Worm (Caenorhabditis elegans): ENCODE results near the gene haly-1.

haly-1 gene

ce11 chrX:10890456-10890855, 5.9 kb downstream of the haly-1 start, which contains the start of gene F47B10.5:
Gene F47B10.5 (minus strand): TSS chrX:10890556.
- TF ChIP-seq lin-39 (tag; optimal IDR thresholded peaks at IDR 0.05) (no peak), nhr-67 (tag; optimal IDR thresholded peaks at IDR 0.05) (no peak), ceh-9 (tag; optimal IDR thresholded peaks at IDR 0.05) (no peak), nhr-12 (tag; optimal IDR thresholded peaks at IDR 0.05) (no peak), fkh-10 (GFP tag; optimal IDR thresholded peaks at IDR 0.05) (no peak), ceh-16 (tag; optimal IDR thresholded peaks at IDR 0.05) (no peak), ceh-82 (tag; optimal IDR thresholded peaks at IDR 0.05) (no peak), tbx-2 (tag; optimal IDR thresholded peaks at IDR 0.05) (no peak), ZK546.5 (tag; optimal IDR thresholded peaks at IDR 0.05) (no peak), fkh-2 (tag; optimal IDR thresholded peaks at IDR 0.05) (no peak), ceh-28 (tag; optimal IDR thresholded peaks at IDR 0.05) (no peak), jun-1 (tag; optimal IDR thresholded peaks at IDR 0.05) (no peak), nhr-76 (tag; optimal IDR thresholded peaks at IDR 0.05) (no peak), lsy-12 (tag; optimal IDR thresholded peaks at IDR 0.05) (no peak), unc-62 (GFP tag; optimal IDR thresholded peaks at IDR 0.05) (no peak), mml-1 (tag; optimal IDR thresholded peaks at IDR 0.05) (no peak)

- TF ChIP-seq snpc-4 (tag; optimal IDR thresholded peaks at IDR 0.05) (no peak), sea-2 (GFP tag; optimal IDR thresholded peaks at IDR 0.05) (no peak), fkh-2 (tag; optimal IDR thresholded peaks at IDR 0.05) (no peak), nhr-11 (tag; optimal IDR thresholded peaks at IDR 0.05) (no peak), nfya-1 (tag; optimal IDR thresholded peaks at IDR 0.05; ENCODE audit: insufficient read depth) (no peak), lsy-12 (tag; optimal IDR thresholded peaks at IDR 0.05) (no peak), ztf-4 (tag; optimal IDR thresholded peaks at IDR 0.05) (no peak), ztf-11 (tag; optimal IDR thresholded peaks at IDR 0.05) (no peak), egl-27 (tag; optimal IDR thresholded peaks at IDR 0.05) (no peak), ceh-82 (tag; optimal IDR thresholded peaks at IDR 0.05) (no peak), unc-62 (GFP tag; optimal IDR thresholded peaks at IDR 0.05) (no peak), egl-5 (tag; optimal IDR thresholded peaks at IDR 0.05) (no peak), aly-2 (tag; optimal IDR thresholded peaks at IDR 0.05) (no peak), nhr-76 (tag; optimal IDR thresholded peaks at IDR 0.05) (no peak), mdl-1 (tag; optimal IDR thresholded peaks at IDR 0.05) (no peak), tbx-2 (tag; optimal IDR thresholded peaks at IDR 0.05) (no peak), pqm-1 (tag; optimal IDR thresholded peaks at IDR 0.05) (no peak), ceh-9 (tag; optimal IDR thresholded peaks at IDR 0.05) (no peak)
Measured at ce11 chrX:10888201-10888600, 8.2 kb downstream of the haly-1 start, which contains the start of gene F47B10.6. Gene F47B10.6 (plus strand): TSS chrX:10888501.

- no peak for TF ChIP-seq R02D3.7 (tag; optimal IDR thresholded peaks at IDR 0.05)
- no peak for TF ChIP-seq aly-2 (tag; optimal IDR thresholded peaks at IDR 0.05)
- TF ChIP-seq nhr-237 (tag; optimal IDR thresholded peaks at IDR 0.05): no peak
- no peak for TF ChIP-seq elt-1 (tag; optimal IDR thresholded peaks at IDR 0.05)
Measured at ce11 chrX:10885872-10886271, 10.5 kb downstream of the haly-1 start, which contains the start of gene T21E8.5. Gene T21E8.5 (plus strand): TSS chrX:10886172.

- no peak for TF ChIP-seq pha-4 (tag; optimal IDR thresholded peaks at IDR 0.05)
- TF ChIP-seq pqm-1 (tag; optimal IDR thresholded peaks at IDR 0.05): no peak
- no peak for TF ChIP-seq egl-27 (tag; optimal IDR thresholded peaks at IDR 0.05)
- TF ChIP-seq nhr-28 (tag; optimal IDR thresholded peaks at IDR 0.05): no peak
- TF ChIP-seq fkh-2 (tag; optimal IDR thresholded peaks at IDR 0.05): no peak
- no peak for TF ChIP-seq nhr-11 (tag; optimal IDR thresholded peaks at IDR 0.05)
- no peak for TF ChIP-seq fkh-10 (GFP tag; optimal IDR thresholded peaks at IDR 0.05)
- no peak for TF ChIP-seq nhr-237 (tag; optimal IDR thresholded peaks at IDR 0.05)
- TF ChIP-seq nhr-67 (tag; optimal IDR thresholded peaks at IDR 0.05): no peak
- no peak for TF ChIP-seq tbx-2 (tag; optimal IDR thresholded peaks at IDR 0.05)
- TF ChIP-seq unc-39 (tag; optimal IDR thresholded peaks at IDR 0.05): no peak
- no peak for TF ChIP-seq egl-5 (tag; optimal IDR thresholded peaks at IDR 0.05)
- no peak for TF ChIP-seq sea-2 (GFP tag; optimal IDR thresholded peaks at IDR 0.05)
- TF ChIP-seq mml-1 (tag; optimal IDR thresholded peaks at IDR 0.05): no peak
- no peak for TF ChIP-seq nhr-12 (tag; optimal IDR thresholded peaks at IDR 0.05)
- no peak for TF ChIP-seq elt-2 (tag; optimal IDR thresholded peaks at IDR 0.05)
- TF ChIP-seq lin-15B (tag; optimal IDR thresholded peaks at IDR 0.05): no peak
- TF ChIP-seq snpc-4 (tag; optimal IDR thresholded peaks at IDR 0.05): no peak
- no peak for TF ChIP-seq zag-1 (tag; optimal IDR thresholded peaks at IDR 0.05)
- TF ChIP-seq daf-12 (tag; optimal IDR thresholded peaks at IDR 0.05): no peak
Measured at ce11 chrX:10883203-10883602, 13.2 kb downstream of the haly-1 start, which contains the start of gene T21E8.7. Gene T21E8.7 (plus strand): TSS chrX:10883503.

Measured in whole organism, L3 larva.